Fruit fly (Drosophila melanogaster) whole organism, embryonic: ENCODE data around the gene CG14851.

Experiments used
- CG12236 ChIP-seq: fragments of 200-800 bp; sonication (Bioruptor generic); optimal IDR thresholded peaks from 2 replicates; lab custom pipeline; 2016; ENCODE audit warnings: missing biosample characterization, missing genetic modification characterization
- CG15479 ChIP-seq: fragments of 200-800 bp; sonication (Bioruptor generic); optimal IDR thresholded peaks from 3 replicates; lab custom pipeline; 2019; ENCODE audit warnings: missing biosample characterization, mild to moderate bottlenecking, missing genetic modification characterization, moderate library complexity
- CG18011 ChIP-seq: fragments of 200-800 bp; sonication (Bioruptor generic); optimal IDR thresholded peaks from 2 replicates; lab custom pipeline; 2017; ENCODE audit warnings: missing biosample characterization, missing genetic modification characterization, mild to moderate bottlenecking, moderate library complexity, missing genotype
- CG18599 ChIP-seq: fragments of 200-800 bp; sonication (Bioruptor generic); optimal IDR thresholded peaks from 3 replicates; lab custom pipeline; 2017; ENCODE audit warnings: missing biosample characterization, missing genetic modification characterization, mild to moderate bottlenecking, moderate library complexity, missing genetic modification reagents
- CG33213 ChIP-seq: fragments of 200-800 bp; sonication (Bioruptor generic); optimal IDR thresholded peaks from 3 replicates; lab custom pipeline; 2016; ENCODE audit warnings: missing biosample characterization, missing genetic modification characterization
- CG34224 ChIP-seq: fragments of 200-800 bp; sonication (Bioruptor generic); IDR thresholded peaks from 3 replicates; pipeline ENCODE4 v1.3.6; 2022; ENCODE audit warnings: missing biosample characterization, missing genetic modification characterization; ENCODE audit not compliant: partially characterized antibody
- CG3838 ChIP-seq: fragments of 200-800 bp; sonication (Bioruptor generic); optimal IDR thresholded peaks from 3 replicates; lab custom pipeline; 2016; ENCODE audit warnings: missing biosample characterization, missing genetic modification characterization
- CG4328 ChIP-seq: fragments of 200-800 bp; sonication (Bioruptor generic); optimal IDR thresholded peaks from 3 replicates; lab custom pipeline; 2017; ENCODE audit warnings: missing biosample characterization, missing genetic modification reagents, missing genetic modification characterization
- CG4617 ChIP-seq: fragments of 200-800 bp; sonication (Bioruptor generic); optimal IDR thresholded peaks from 3 replicates; lab custom pipeline; 2016; ENCODE audit warnings: missing biosample characterization, missing genetic modification characterization, borderline replicate concordance
- CG6813 ChIP-seq: fragments of 200-800 bp; sonication (Bioruptor generic); optimal IDR thresholded peaks from 2 replicates; lab custom pipeline; 2017; ENCODE audit warnings: missing biosample characterization, missing genetic modification characterization, mild to moderate bottlenecking, moderate library complexity, missing genetic modification reagents
- CG8281 ChIP-seq: fragments of 200-800 bp; sonication (Bioruptor generic); optimal IDR thresholded peaks from 2 replicates; lab custom pipeline; 2018; ENCODE audit warnings: missing biosample characterization, mild to moderate bottlenecking, missing genetic modification characterization, moderate library complexity
- CG8290 ChIP-seq, 3 experiments: fragments of 200-800 bp; sonication (Bioruptor generic); optimal IDR thresholded peaks; 2 replicates each; lab custom pipeline; 2016 to 2019; ENCODE audit warnings: missing biosample characterization in 3 of 3, missing genetic modification characterization in 3 of 3, mild to moderate bottlenecking in 2 of 3, moderate library complexity in 1 of 3
- CG9727 ChIP-seq: fragments of 200-800 bp; sonication (Bioruptor generic); optimal IDR thresholded peaks from 3 replicates; lab custom pipeline; 2017; ENCODE audit warnings: missing biosample characterization, mild to moderate bottlenecking, missing genetic modification characterization
- CTCF ChIP-seq: fragments of 200-800 bp; sonication (Bioruptor generic); optimal IDR thresholded peaks from 2 replicates; lab custom pipeline; 2017; ENCODE audit warnings: missing biosample characterization, mild to moderate bottlenecking, missing genetic modification characterization, moderate library complexity
- CkIIα-i1 ChIP-seq: fragments of 200-800 bp; sonication (Bioruptor generic); IDR thresholded peaks from 2 replicates; pipeline ENCODE4 v1.3.6; 2022; ENCODE audit warnings: missing biosample characterization, missing genetic modification characterization
- D ChIP-seq, 2 experiments: fragments of 200-800 bp in 1 of 2; fragments of >200 bp in 1 of 2; sonication (Bioruptor generic) in 1 of 2; optimal IDR thresholded peaks; 2 replicates in 1 of 2; 3 replicates in 1 of 2; lab custom pipeline; 2017; ENCODE audit warnings: mild to moderate bottlenecking in 1 of 2, missing biosample characterization in 1 of 2, missing genetic modification characterization in 1 of 2, missing genetic modification reagents in 1 of 2
- H2.0 ChIP-seq: fragments of 200-800 bp; sonication (Bioruptor generic); IDR thresholded peaks from 2 replicates; pipeline ENCODE4 v1.3.6; 2022; ENCODE audit warnings: missing biosample characterization, missing genetic modification characterization
- HLH3B ChIP-seq: fragments of 200-800 bp; sonication (Bioruptor generic); IDR thresholded peaks from 2 replicates; pipeline ENCODE4 v1.3.6; 2022; ENCODE audit warnings: missing biosample characterization, missing genetic modification characterization
- Med ChIP-seq: fragments of 200-800 bp; sonication (Bioruptor generic); peaks from one replicate; lab custom pipeline; 2016; ENCODE audit warnings: missing biosample characterization, missing genetic modification characterization, mild to moderate bottlenecking, inconsistent platforms, moderate library complexity
- Ptx1 ChIP-seq: fragments of 200-800 bp; sonication (Bioruptor generic); IDR thresholded peaks from 2 replicates; pipeline ENCODE4 v1.3.6; 2022; ENCODE audit warnings: missing biosample characterization, missing genetic modification characterization
- Xbp1 ChIP-seq: fragments of 200-800 bp; sonication (Bioruptor generic); optimal IDR thresholded peaks from 3 replicates; lab custom pipeline; 2016; ENCODE audit warnings: missing biosample characterization, mild to moderate bottlenecking, missing genetic modification characterization
- ac ChIP-seq: fragments of 200-800 bp; sonication (Bioruptor generic); optimal IDR thresholded peaks from 3 replicates; lab custom pipeline; 2017; ENCODE audit warnings: missing biosample characterization, mild to moderate bottlenecking, missing genetic modification characterization
- bigmax ChIP-seq: fragments of 200-800 bp; sonication (Bioruptor generic); optimal IDR thresholded peaks from 2 replicates; lab custom pipeline; 2018; ENCODE audit warnings: missing biosample characterization, mild to moderate bottlenecking, missing genetic modification characterization
- caup ChIP-seq: fragments of 200-800 bp; sonication (Bioruptor generic); optimal IDR thresholded peaks from 3 replicates; lab custom pipeline; 2017; ENCODE audit warnings: missing biosample characterization, mild to moderate bottlenecking, missing genetic modification characterization, moderate library complexity; ENCODE audit not compliant: severe bottlenecking
- disco-r ChIP-seq: fragments of 200-800 bp; sonication (Bioruptor generic); optimal IDR thresholded peaks from 2 replicates; lab custom pipeline; 2016; ENCODE audit warnings: missing biosample characterization, missing genetic modification characterization
- dysf ChIP-seq: fragments of 200-800 bp; sonication (Bioruptor generic); IDR thresholded peaks from 3 replicates; pipeline ENCODE4 v1.3.6; 2022; ENCODE audit warnings: missing biosample characterization, missing genetic modification characterization
- grn ChIP-seq: fragments of 200-800 bp; sonication (Bioruptor generic); optimal IDR thresholded peaks from 3 replicates; lab custom pipeline; 2017; ENCODE audit warnings: missing biosample characterization, missing genetic modification characterization
- h ChIP-seq: fragments of >200 bp; optimal IDR thresholded peaks from 2 replicates; lab custom pipeline; 2017
- jing ChIP-seq: fragments of 200-800 bp; sonication (Bioruptor generic); optimal IDR thresholded peaks from 2 replicates; lab custom pipeline; 2018; ENCODE audit warnings: missing biosample characterization, mild to moderate bottlenecking, missing genetic modification characterization
- nerfin-1 ChIP-seq: fragments of 200-800 bp; sonication (Bioruptor generic); optimal IDR thresholded peaks from 3 replicates; lab custom pipeline; 2019; ENCODE audit warnings: missing biosample characterization, mild to moderate bottlenecking, missing genetic modification characterization, moderate library complexity
- prd ChIP-seq, 3 experiments: fragments of >200 bp in 2 of 3; fragments of 200-800 bp in 1 of 3; sonication (Bioruptor generic) in 1 of 3; optimal IDR thresholded peaks in 2 of 3; IDR thresholded peaks in 1 of 3; 2 replicates in 2 of 3; 3 replicates in 1 of 3; pipeline versions ENCODE4 v1.3.6 to Lab custom; 2017 to 2022; ENCODE audit warnings: missing biosample characterization in 1 of 3, missing genetic modification characterization in 1 of 3
- row ChIP-seq: fragments of 200-800 bp; sonication (Bioruptor generic); IDR thresholded peaks from 3 replicates; pipeline ENCODE4 v1.3.6; 2022; ENCODE audit warnings: missing biosample characterization, missing genetic modification characterization

CG14851 gene

dm6 chr3R:14560635-14561034 lies 1.5 kb upstream of the CG14851 start, which contains the start of gene Jig:
Gene Jig (plus strand): TSS chr3R:14560935.
- no peak for TF ChIP-seq dysf (GFP tag; lab: Robert Waterston, UW)
- TF ChIP-seq, all 482 proteins: peak for 0

dm6 chr3R:14564705-14565064 lies 2.5 kb downstream of the CG14851 start, which contains the start of gene CG8087:
Gene CG8087 (minus strand): TSS chr3R:14564805.
- TF ChIP-seq nerfin-1 (tag; lab: Kevin White, UChicago) = no peak
- no peak for TF ChIP-seq CkIIα-i1 (GFP tag; lab: Robert Waterston, UW)
- no peak for TF ChIP-seq CG34224 (GFP tag; lab: Robert Waterston, UW)
- no peak for TF ChIP-seq CG12236 (GFP tag; lab: Kevin White, UChicago)
- TF ChIP-seq D (optimal IDR thresholded peaks at IDR 0.05; lab: Kevin White, UChicago) = no peak
- no peak for TF ChIP-seq D (GFP tag; optimal IDR thresholded peaks at IDR 0.05; lab: Kevin White, UChicago)
- TF ChIP-seq H2.0 (GFP tag; lab: Robert Waterston, UW) = no peak
- TF ChIP-seq CG33213 (GFP tag; lab: Kevin White, UChicago) = no peak
- TF ChIP-seq row (GFP tag; lab: Robert Waterston, UW) = no peak
- TF ChIP-seq HLH3B = no peak
- no peak for TF ChIP-seq Xbp1 (GFP tag; lab: Kevin White, UChicago)
- TF ChIP-seq prd (optimal IDR thresholded peaks at IDR 0.05; lab: Kevin White, UChicago) = no peak
- TF ChIP-seq prd (GFP tag; IDR thresholded peaks at IDR 0.05; lab: Robert Waterston, UW) = no peak
- no peak for TF ChIP-seq CG8281 (tag; lab: Kevin White, UChicago)
- no peak for TF ChIP-seq CG15479 (GFP tag; lab: Kevin White, UChicago)
- TF ChIP-seq CG18599 = no peak
- TF ChIP-seq CG18011 (GFP tag; lab: Kevin White, UChicago) = no peak
- TF ChIP-seq h (lab: Kevin White, UChicago) = no peak
- no peak for TF ChIP-seq CG9727 (GFP tag; lab: Kevin White, UChicago)
- no peak for TF ChIP-seq bigmax (GFP tag; lab: Kevin White, UChicago)
- no peak for TF ChIP-seq ac (GFP tag; lab: Kevin White, UChicago)

- peak; percentile 82 for TF ChIP-seq CTCF (GFP tag; lab: Kevin White, UChicago)
- no peak for TF ChIP-seq caup (GFP tag; lab: Kevin White, UChicago)
- no peak for TF ChIP-seq Ptx1
- TF ChIP-seq grn (GFP tag; lab: Kevin White, UChicago) = peak; percentile 6
- TF ChIP-seq CG4328 (GFP tag; lab: Kevin White, UChicago) = no peak
- peak; percentile 21 for TF ChIP-seq Med (GFP tag; lab: Kevin White, UChicago)
- TF ChIP-seq CG18011 (GFP tag; lab: Kevin White, UChicago) = peak; percentile 96
- no peak for TF ChIP-seq CG6813 (GFP tag; lab: Kevin White, UChicago)
- TF ChIP-seq CG3838 (GFP tag; lab: Kevin White, UChicago) = no peak
- no peak for TF ChIP-seq disco-r (GFP tag; lab: Kevin White, UChicago)
- no peak for TF ChIP-seq dysf (GFP tag; lab: Robert Waterston, UW)
- TF ChIP-seq jing (GFP tag; lab: Kevin White, UChicago) = no peak
- TF ChIP-seq CG8290 (GFP tag; optimal IDR thresholded peaks at IDR 0.05; lab: Kevin White, UChicago) = peak; percentile 11
- TF ChIP-seq CG8290 (tag; optimal IDR thresholded peaks at IDR 0.05; lab: Kevin White, UChicago) = no peak
- TF ChIP-seq CG4617 (GFP tag; lab: Kevin White, UChicago) = no peak
Measured at dm6 chr3R:14565065-14565977, 3.2 kb downstream of the CG14851 start, which contains the start of gene CG14852. Gene CG14852 (plus strand): TSS chr3R:14565927.
